Fruit fly (Drosophila melanogaster) Kc167 (cell line): Measurements from ENCODE around the gene CG2540.

Experiments
- Myc ChIP-seq: fragments of >200 bp; optimal IDR thresholded peaks from 2 replicates; lab custom pipeline; 2017; ENCODE audit warnings: missing external identifiers
- Sin3A ChIP-seq: fragments of >200 bp; optimal IDR thresholded peaks from 2 replicates; lab custom pipeline; 2018; ENCODE audit warnings: missing external identifiers
- h ChIP-seq: fragments of >200 bp; optimal IDR thresholded peaks from 3 replicates; lab custom pipeline; 2018; ENCODE audit warnings: missing external identifiers
- insv ChIP-seq: fragments of >200 bp; optimal IDR thresholded peaks from 3 replicates; lab custom pipeline; 2018; ENCODE audit warnings: missing external identifiers
- psq ChIP-seq: fragments of >200 bp; optimal IDR thresholded peaks from 2 replicates; lab custom pipeline; 2017; ENCODE audit warnings: missing external identifiers
- ttk ChIP-seq: sonication (Bioruptor generic); optimal IDR thresholded peaks from 2 replicates; lab custom pipeline; 2017; ENCODE audit warnings: missing external identifiers

The CG2540 gene

DNA sequence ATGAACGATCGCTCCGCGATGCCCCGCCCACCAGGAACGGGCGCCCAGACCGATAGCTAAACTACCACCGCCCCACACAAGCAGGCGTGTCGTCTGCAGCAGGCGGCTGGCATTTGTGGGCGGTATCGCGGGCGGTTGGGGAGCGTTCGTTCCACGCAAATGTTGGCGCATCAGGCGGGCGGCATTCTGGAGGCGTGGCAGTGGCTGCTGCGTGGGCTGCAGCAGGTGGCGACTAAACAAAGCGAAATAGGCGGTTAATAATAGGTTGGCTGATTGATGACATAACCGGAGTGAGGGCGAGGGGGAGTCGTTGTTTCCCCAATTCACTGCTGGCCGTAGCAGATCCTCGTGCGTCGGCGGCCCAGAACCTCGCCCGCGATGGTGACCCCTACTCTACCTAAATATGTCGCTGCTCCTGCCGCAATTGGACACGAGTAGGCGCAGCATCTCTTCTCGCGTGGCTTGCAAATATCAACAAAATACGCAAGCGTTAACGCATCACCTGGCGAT lies 34.5 kb upstream of the CG2540 start:
- TF ChIP-seq ttk (lab: Kevin White, UChicago) = no peak
- no peak for TF ChIP-seq psq (lab: Kevin White, UChicago)
- no peak for TF ChIP-seq Myc (lab: Kevin White, UChicago)
- TF ChIP-seq insv = no peak
- TF ChIP-seq h (lab: Kevin White, UChicago) = no peak
- no peak for TF ChIP-seq Sin3A (lab: Kevin White, UChicago)

dm6 chrX:12595610-12596336 lies 33.9 kb upstream of the CG2540 start, which contains the start of the genes CG1824 and Sec16:
TSS of gene CG1824 (minus strand) at chrX:12595624.
TSS of gene Sec16 (plus strand) at chrX:12596047.
- TF ChIP-seq Sin3A (lab: Kevin White, UChicago) (no peak), ttk (lab: Kevin White, UChicago) (no peak), h (lab: Kevin White, UChicago) (no peak), psq (lab: Kevin White, UChicago) (no peak), Myc (lab: Kevin White, UChicago) (no peak), insv (no peak)

DNA sequence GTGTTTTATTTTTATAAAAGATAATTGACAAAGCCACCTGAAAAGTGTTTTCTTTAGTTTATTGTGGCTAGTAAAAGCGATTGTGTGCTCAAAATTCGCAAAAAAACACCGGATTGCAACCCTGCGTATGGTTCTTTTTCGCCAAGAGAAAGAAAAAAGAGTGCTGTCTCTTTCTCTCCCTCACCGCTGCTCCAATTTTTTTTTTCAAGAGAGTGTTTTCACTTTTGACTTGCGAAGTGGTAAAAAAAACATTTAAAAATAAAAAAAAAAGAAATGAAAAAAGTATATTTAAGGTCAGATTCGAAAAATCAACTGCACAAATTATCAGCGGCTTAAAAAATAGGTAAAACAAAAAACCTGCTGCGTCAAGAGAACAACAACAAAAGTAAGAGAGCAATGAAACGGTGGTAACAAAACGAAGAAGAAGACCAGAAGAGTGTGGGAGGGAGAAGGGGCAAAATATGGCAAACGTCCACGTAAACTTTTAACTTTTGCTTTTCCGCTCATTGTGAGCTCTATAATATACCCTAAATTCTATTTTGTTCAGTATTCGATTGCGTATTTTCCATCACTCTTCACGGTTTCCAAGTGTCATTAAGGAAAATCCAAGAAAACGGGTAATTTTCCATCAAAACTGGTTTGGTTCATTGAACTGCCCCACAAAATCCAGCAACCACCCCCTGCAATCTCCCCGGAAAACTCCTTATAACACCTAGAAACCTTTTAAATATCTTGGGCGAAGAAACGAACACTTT lies 33.1 kb upstream of the CG2540 start:
- TF ChIP-seq Sin3A (lab: Kevin White, UChicago) (no peak), insv (no peak), ttk (lab: Kevin White, UChicago) (no peak), psq (lab: Kevin White, UChicago) (no peak), Myc (lab: Kevin White, UChicago) (no peak), h (lab: Kevin White, UChicago) (no peak)

DNA sequence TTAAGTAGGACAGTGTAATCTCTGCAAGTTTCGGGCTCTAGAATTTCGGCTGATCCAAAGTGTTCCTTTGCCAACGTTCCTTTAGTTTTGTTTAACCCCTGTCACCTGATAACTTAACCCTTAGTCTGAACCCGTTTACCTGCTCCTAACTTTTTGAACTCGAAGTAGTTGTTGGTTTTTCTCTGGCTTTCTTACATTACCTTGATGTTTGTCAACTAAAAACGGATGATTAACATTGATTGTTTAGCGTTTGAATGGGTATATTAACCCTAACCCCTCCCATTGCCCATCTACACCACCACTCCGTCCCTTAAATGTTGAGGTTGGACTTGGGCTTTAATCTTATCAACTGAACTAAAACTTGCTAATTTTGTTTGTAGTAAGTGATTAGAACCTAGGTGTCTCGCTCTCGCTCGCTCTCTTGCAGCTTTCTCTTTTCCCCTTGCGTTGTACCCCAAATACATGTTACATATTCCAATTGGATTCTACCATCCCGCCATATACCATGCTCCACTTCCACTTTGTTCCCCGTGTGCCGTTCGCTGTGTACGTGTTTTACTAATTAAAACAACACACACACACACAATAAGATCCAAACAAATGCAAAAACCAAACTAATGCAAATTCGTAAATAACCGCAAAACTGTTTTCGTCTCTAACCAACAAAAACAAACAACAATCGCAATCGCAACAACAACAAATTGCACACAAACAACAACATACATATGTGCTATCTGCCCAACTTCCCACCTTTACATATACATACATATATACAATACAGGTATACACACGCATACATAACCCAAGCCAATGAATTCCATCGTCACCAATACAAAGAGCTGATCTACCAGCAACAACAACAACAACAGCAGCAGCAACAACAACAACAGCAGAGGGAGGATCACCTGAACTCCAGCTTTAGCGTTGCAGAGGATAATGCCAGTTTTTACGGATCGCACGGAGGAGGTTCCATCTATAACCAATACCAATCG lies 28.6 kb upstream of the CG2540 start:
- TF ChIP-seq psq (lab: Kevin White, UChicago) (no peak), Sin3A (lab: Kevin White, UChicago) (no peak), Myc (lab: Kevin White, UChicago) (no peak), insv (no peak), h (lab: Kevin White, UChicago) (no peak), ttk (lab: Kevin White, UChicago) (no peak)

DNA sequence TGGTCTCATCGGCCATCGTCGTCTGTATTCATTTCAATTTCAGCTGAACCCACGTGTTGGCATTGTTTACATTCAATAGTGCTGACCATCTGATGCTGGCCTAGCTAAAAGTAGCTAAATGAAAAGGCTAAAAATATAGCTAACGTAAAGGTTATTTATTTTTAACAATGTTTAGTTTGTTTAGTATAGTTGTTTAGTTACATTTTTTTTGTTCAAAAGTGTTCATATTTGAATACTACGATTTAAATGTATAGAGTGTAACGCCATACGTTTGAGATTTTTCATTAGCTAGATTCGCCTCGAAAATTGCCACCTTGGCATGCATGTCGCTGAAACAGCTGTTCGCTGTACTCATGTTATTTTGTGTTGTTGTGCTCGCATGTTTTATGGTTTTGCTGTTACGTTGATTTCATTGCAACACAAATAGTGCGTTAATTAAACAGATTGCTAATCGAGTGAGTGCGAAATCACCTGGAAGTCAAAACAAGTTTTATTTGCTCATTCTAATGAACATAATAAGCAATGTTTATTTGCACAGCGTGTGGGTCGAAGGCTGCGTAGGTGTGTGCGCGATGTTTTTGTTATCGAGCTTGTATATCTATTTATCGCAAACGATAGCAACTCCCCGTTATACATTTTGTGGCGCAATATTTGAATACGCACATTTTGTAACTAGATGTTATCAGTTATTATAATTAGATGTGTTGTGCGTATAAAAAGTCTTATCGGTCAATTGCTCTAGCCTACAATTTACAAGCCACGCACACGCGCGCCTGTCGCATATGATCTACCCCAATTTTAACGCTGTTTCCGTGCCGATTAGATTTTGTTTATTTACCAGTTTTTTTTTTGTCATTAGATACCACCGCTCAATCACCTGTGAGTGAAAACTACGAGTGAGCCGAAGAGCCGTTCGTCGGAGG lies 17.9 kb upstream of the CG2540 start, which contains the start of the genes CG1463 and Fpgs1:
Gene CG1463, minus strand, starts transcription at position 132 of the 923 bp plus-strand sequence.
Gene Fpgs1, plus strand, starts transcription at position 332 of the 923 bp plus-strand sequence.
- TF ChIP-seq h (lab: Kevin White, UChicago) (no peak), Myc (lab: Kevin White, UChicago) (no peak), ttk (lab: Kevin White, UChicago) (no peak), insv (no peak), Sin3A (lab: Kevin White, UChicago) (no peak), psq (lab: Kevin White, UChicago) (no peak)

DNA sequence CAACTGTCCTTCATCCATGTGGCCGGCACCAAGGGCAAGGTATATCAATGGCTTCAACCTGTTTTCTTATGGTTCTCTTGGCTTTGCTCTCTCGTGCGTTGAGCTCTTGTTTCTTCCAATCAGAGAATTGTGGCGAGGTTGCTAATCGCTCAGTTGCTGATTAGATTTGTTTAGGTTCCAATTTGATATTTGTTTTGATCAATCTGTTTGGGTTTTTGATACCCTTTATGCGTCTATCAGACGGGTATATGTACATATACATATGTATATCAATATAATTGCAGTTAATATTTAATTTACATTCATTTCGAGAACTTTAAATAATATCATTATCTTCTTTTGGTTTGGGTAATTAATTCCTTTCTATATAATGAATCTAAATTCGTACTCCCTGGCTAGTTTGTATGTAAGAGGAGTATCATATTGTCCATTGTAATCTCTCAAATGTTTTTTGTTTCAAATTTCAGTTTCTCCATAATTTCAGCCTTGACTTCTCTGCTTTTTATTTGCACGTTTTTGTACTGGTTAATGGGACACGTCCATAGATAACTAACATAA lies 16.4 kb upstream of the CG2540 start:
- TF ChIP-seq Sin3A (lab: Kevin White, UChicago) (no peak), psq (lab: Kevin White, UChicago) (no peak)

dm6 chrX:12615752-12616366 lies 13.8 kb upstream of the CG2540 start, which contains the start of gene CG11085:
TSS of gene CG11085 (plus strand) at chrX:12616316.
- TF ChIP-seq insv = no peak
- no peak for TF ChIP-seq psq (lab: Kevin White, UChicago)
- TF ChIP-seq Myc (lab: Kevin White, UChicago) = no peak
- TF ChIP-seq h (lab: Kevin White, UChicago) = no peak
- no peak for TF ChIP-seq ttk (lab: Kevin White, UChicago)
- no peak for TF ChIP-seq Sin3A (lab: Kevin White, UChicago)

DNA sequence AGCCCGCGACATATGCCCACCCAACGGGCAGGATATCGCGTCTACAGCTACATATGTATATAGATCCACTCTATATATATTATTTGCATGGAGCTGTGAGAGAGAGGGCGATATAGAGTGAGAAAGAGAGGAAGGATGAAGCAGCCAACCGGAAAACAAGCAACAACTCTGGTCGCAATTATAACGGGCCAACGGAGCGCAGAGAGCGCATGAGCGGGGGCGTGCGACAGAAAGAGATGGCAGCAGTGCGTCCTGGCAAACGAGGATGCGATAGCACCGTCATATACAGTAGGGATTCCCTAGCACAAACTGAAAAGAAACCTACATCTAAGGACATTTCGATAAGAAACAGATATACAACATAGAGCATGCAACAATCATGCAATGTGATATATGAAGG lies 8.0 kb upstream of the CG2540 start:
- no peak for TF ChIP-seq Sin3A (lab: Kevin White, UChicago)
- TF ChIP-seq h (lab: Kevin White, UChicago) = no peak
- no peak for TF ChIP-seq ttk (lab: Kevin White, UChicago)
- no peak for TF ChIP-seq insv

DNA sequence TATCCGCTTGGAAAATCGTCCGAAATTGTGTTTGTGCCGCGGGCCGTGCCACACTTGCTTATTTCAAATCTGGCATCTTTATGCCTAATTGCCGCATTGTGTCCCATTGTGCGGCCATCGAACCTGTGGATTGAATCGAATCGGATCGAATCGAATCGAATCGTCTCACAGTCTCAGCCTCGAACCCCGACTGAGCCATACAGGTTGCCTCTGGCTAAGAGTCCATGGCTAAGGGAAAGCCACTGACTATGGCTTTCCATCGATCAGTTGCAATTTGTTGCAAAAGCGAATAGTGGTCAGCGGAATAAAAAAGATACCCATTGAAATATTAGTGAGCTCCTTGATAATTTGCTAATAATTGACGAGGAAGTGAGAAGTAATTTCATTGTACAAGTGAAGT lies 5.7 kb upstream of the CG2540 start, which contains the start of gene CG15728:
Gene CG15728, plus strand, starts transcription at position 301 of the 400 bp plus-strand sequence.
- TF ChIP-seq psq (lab: Kevin White, UChicago) = no peak
- TF ChIP-seq Myc (lab: Kevin White, UChicago) = no peak
- TF ChIP-seq insv = no peak
- no peak for TF ChIP-seq Sin3A (lab: Kevin White, UChicago)
- no peak for TF ChIP-seq ttk (lab: Kevin White, UChicago)
- no peak for TF ChIP-seq h (lab: Kevin White, UChicago)
